Fruit fly (Drosophila melanogaster): ENCODE data around the gene CG34039.

DNA sequence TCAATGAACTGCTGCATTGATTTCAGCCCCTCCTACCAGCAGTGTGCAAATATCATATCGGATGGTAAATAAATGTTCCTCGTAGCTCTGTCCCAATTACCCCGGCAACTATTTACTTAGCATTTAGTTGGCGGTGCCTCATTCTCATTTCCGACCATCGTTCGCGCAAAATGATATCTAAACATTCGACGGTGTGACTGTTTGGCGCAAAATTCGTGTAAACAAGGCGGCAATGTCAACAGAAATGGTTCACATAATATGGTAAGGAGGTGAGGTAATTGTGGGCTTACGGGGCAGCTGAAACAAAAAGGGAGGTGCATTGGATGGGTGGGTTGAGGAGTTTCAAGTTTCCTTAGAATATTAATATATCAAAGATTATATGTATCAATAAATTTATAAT, 4.6 kb downstream of the CG34039 start:
- no peak for TF ChIP-seq Dfd (GFP tag; optimal IDR thresholded peaks at IDR 0.05)
- TF ChIP-seq dsf (GFP tag; optimal IDR thresholded peaks at IDR 0.05; ENCODE audit: borderline replicate concordance) = peak; percentile 51
- TF ChIP-seq fru (GFP tag; optimal IDR thresholded peaks at IDR 0.05) = no peak
- no peak for TF ChIP-seq HLH106 (tag; optimal IDR thresholded peaks at IDR 0.05)
- no peak for TF ChIP-seq dl (GFP tag; optimal IDR thresholded peaks at IDR 0.05; ENCODE audit: insufficient read depth in 1 of 2, partially characterized antibody in 2 of 2)
- peak; percentile 61 for TF ChIP-seq br (GFP tag; optimal IDR thresholded peaks at IDR 0.05)
- no peak for TF ChIP-seq Myc (optimal IDR thresholded peaks at IDR 0.05)
- TF ChIP-seq sage (GFP tag; optimal IDR thresholded peaks at IDR 0.05) = no peak
- TF ChIP-seq Dif (GFP tag; optimal IDR thresholded peaks at IDR 0.05; ENCODE audit: partially characterized antibody) = no peak
